Worm (Caenorhabditis elegans): ENCODE data around the gene dpy-28.
A peak's percentile ranks its signal among the peaks of the same experiment; 100 is the strongest.

The dpy-28 gene

DNA sequence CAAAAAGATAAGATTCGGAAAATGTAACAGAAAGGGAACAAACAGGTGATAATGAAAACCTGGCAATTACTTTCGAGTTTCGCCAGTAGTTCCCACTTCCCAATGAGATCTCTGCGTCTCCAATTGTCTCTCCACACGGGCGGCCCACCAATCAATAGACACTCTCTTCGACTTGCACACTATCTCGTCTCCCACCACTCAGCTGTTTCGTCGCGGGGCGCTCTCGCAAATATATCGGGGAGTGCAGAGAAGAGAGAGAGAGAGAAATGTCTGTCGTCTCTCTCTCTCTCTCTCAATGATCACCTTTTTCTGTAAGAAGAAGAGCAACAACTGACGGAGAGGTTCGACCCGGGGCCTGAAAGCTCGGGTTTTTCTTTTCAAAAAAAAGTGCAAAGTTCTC lies 42.8 kb upstream of the dpy-28 start (continued):
- TF ChIP-seq alr-1 (tag; optimal IDR thresholded peaks at IDR 0.05; ENCODE audit: borderline replicate concordance) (no peak), rnt-1 (tag; optimal IDR thresholded peaks at IDR 0.05) (peak; percentile 93), elt-2 (tag; optimal IDR thresholded peaks at IDR 0.05) (peak; percentile 79), ceh-90 (tag; optimal IDR thresholded peaks at IDR 0.05) (no peak), mep-1 (tag; optimal IDR thresholded peaks at IDR 0.05) (peak; percentile 81), nhr-20 (tag; optimal IDR thresholded peaks at IDR 0.05) (peak; percentile 95), isw-1 (GFP tag; IDR thresholded peaks at IDR 0.05) (peak; percentile 75), nhr-90 (tag; optimal IDR thresholded peaks at IDR 0.05; ENCODE audit: poor library complexity) (peak; percentile 81), nhr-19 (GFP tag; conservative IDR thresholded peaks at IDR 0.05) (peak; percentile 93), sox-4 (tag; optimal IDR thresholded peaks at IDR 0.05) (no peak), mdl-1 (tag; optimal IDR thresholded peaks at IDR 0.05) (peak in 1 of 2 experiments; percentile 84)

DNA sequence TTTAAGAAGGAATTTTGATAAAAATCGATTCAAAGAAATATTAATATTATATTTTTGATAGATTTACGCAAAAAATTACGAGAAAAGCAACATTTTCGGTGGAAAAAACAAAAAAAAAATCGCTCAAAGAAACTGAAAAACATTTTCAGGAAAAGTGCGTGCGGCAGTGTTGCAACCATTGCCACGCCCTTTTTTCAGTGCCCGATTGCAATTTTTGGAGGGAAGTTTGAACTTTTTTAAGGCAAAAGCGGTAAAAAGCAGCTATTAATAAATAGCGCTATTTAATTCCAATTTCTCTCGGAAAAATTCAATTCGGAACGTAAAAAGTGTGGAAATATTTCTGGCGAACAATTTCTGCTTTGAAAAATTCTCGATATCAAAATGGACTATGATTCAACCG lies 41.9 kb upstream of the dpy-28 start:
- peak; percentile 3 to 27 for TF ChIP-seq lin-35 (GFP tag; optimal IDR thresholded peaks at IDR 0.05)
- no peak for TF ChIP-seq C04F5.9 (tag; optimal IDR thresholded peaks at IDR 0.05)
- TF ChIP-seq efl-1 (optimal IDR thresholded peaks at IDR 0.05): peak; percentile 33 to 37
- peak; percentile 72 to 88 for TF ChIP-seq efl-1 (GFP tag; optimal IDR thresholded peaks at IDR 0.05 in 1 of 2)
- TF ChIP-seq lin-15B (tag; optimal IDR thresholded peaks at IDR 0.05): no peak
- TF ChIP-seq dpl-1 (GFP tag; optimal IDR thresholded peaks at IDR 0.05): peak in 2 of 3 experiments; percentile 36 to 66

DNA sequence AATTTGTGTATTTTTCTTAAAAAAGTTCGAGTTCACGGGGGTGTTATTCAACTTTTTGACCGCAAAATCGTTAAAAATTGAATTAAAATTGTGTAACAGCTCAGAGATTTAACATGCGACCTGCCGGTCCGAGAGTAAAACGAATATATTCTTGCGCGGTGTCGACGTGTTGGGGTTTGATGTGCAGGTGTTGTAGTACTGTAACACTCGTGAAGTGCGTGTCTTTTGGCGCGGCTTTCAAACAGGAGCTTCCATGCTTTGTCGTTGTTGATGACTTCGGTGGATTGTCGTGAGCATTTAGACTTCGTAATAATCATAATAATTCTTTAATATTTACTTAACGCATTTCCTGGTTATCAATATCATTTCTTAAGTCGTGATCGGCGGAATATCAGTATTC lies 32.4 kb upstream of the dpy-28 start, which contains the start of gene tat-3:
tat-3 (minus strand) TSS at position 196 of the 400 bp plus-strand sequence.
- TF ChIP-seq dpl-1 (GFP tag; optimal IDR thresholded peaks at IDR 0.05) (no peak), tlp-1 (tag; optimal IDR thresholded peaks at IDR 0.05) (no peak), hlh-4 (tag; optimal IDR thresholded peaks at IDR 0.05) (no peak), dsc-1 (tag; optimal IDR thresholded peaks at IDR 0.05) (no peak), nhr-47 (tag; optimal IDR thresholded peaks at IDR 0.05) (no peak), mab-9 (GFP tag; IDR thresholded peaks at IDR 0.05) (no peak), mef-2 (tag; optimal IDR thresholded peaks at IDR 0.05) (no peak), F16B12.6 (tag; optimal IDR thresholded peaks at IDR 0.05) (no peak)

DNA sequence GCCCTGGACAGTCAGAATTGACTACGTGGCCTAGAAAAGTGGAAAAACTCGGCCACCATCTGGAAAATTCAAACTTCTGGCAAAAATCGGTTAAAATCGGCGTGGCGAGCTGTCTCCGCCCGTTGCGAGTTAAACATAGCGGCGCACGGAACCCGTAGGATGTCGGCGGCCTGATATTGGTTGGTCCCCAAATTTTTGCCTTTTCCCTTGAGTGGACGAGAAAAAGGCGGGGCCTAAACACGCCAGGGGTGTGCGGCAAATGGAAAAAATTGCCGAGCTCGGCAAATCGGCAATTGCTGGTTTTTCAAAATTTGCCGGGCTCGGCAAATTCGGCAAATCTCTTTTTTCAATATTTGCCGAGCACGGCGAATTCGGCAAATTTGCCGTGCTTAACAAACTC lies 29.6 kb upstream of the dpy-28 start:
- peak; percentile 1 for TF ChIP-seq snpc-4 (tag; optimal IDR thresholded peaks at IDR 0.05)
- TF ChIP-seq pag-3 (tag; optimal IDR thresholded peaks at IDR 0.05; ENCODE audit: borderline replicate concordance, insufficient read depth): no peak
- TF ChIP-seq egl-13 (tag; optimal IDR thresholded peaks at IDR 0.05): no peak

DNA sequence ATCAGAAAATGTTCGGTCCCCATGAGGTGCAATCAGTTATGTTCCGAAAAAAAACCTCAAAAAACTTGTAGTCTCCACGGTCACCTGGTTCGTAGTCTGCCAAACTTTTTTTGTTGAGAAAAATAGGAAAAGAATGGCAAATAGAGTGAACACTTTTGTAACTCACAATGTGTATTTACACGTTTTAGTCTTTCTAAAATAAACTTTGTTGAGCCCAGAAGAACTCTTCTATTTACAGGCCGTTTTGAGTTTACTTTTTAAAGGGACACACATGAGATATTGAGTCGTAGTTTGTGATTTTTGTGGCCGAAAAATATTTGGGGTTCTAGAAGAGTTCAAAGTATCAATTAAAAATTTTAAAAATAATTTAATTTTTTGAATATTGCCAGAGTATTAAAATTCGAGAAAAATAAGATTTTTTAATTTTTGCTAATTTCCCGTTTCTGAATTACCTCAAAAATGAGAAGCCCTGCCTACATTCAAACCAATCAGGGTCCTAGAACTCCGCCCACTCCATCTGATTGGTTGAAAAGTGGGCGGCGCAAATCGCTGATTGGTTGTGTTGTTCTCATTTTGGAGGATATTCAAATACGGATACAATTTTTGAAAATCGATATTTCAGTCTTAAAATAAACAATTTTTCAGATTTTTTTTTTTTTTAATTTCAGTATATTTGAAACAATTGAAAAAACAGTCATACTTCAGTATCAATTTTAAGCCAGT lies 28.3 kb upstream of the dpy-28 start:
- peak; percentile 2 for TF ChIP-seq tbx-2 (tag; optimal IDR thresholded peaks at IDR 0.05)
- TF ChIP-seq efl-1 (optimal IDR thresholded peaks at IDR 0.05): no peak
- peak in 1 of 2 experiments; percentile 47 for TF ChIP-seq efl-1 (GFP tag; optimal IDR thresholded peaks at IDR 0.05 in 1 of 2)
- TF ChIP-seq nhr-77 (tag; optimal IDR thresholded peaks at IDR 0.05): peak; percentile 28
- TF ChIP-seq nhr-90 (tag; optimal IDR thresholded peaks at IDR 0.05; ENCODE audit: poor library complexity): no peak
- peak; percentile 39 for TF ChIP-seq lin-14 (GFP tag; optimal IDR thresholded peaks at IDR 0.05)
- TF ChIP-seq ceh-88 (GFP tag; IDR thresholded peaks at IDR 0.05): no peak
- no peak for TF ChIP-seq alr-1 (tag; optimal IDR thresholded peaks at IDR 0.05; ENCODE audit: borderline replicate concordance)
- TF ChIP-seq skn-1 (tag; optimal IDR thresholded peaks at IDR 0.05): peak; percentile 13
- TF ChIP-seq xbp-1 (tag; optimal IDR thresholded peaks at IDR 0.05): no peak
- TF ChIP-seq ces-1 (GFP tag; optimal IDR thresholded peaks at IDR 0.05): no peak
